Fruit fly (Drosophila melanogaster) whole organism, wandering third instar larva: Measurements from ENCODE around the gene Tsp29Fb.

Experiments
- Abd-B ChIP-seq: fragments of >200 bp; optimal IDR thresholded peaks from 2 replicates; lab custom pipeline; 2017; ENCODE audit warnings: missing biosample characterization, missing genetic modification characterization
- CG32264 ChIP-seq: fragments of 200-800 bp; sonication (Bioruptor generic); optimal IDR thresholded peaks from 2 replicates; lab custom pipeline; 2016; ENCODE audit warnings: missing biosample characterization, missing genetic modification characterization
- Dfd ChIP-seq: fragments of >200 bp; optimal IDR thresholded peaks from 2 replicates; lab custom pipeline; 2017; ENCODE audit warnings: missing biosample characterization, missing genetic modification characterization
- GATAd ChIP-seq: sonication (Bioruptor generic); optimal IDR thresholded peaks from 2 replicates; lab custom pipeline; 2016; ENCODE audit warnings: missing biosample characterization, missing genetic modification characterization
- HLH106 ChIP-seq: fragments of 200-800 bp; optimal IDR thresholded peaks from 3 replicates; lab custom pipeline; 2019; ENCODE audit warnings: missing biosample characterization, mild to moderate bottlenecking, missing genetic modification characterization, moderate library complexity
- Hnf4 ChIP-seq: fragments of 200-800 bp; sonication (Bioruptor generic); optimal IDR thresholded peaks from 2 replicates; lab custom pipeline; 2016; ENCODE audit warnings: missing biosample characterization, mild to moderate bottlenecking, missing genetic modification characterization
- Hr78 ChIP-seq: fragments of >200 bp; optimal IDR thresholded peaks from 2 replicates; lab custom pipeline; 2017; ENCODE audit warnings: missing biosample characterization, missing genetic modification characterization
- Hr83 ChIP-seq: fragments of 200-300 bp; sonication (Bioruptor generic); optimal IDR thresholded peaks from 2 replicates; lab custom pipeline; 2016; ENCODE audit warnings: missing biosample characterization, mild to moderate bottlenecking, missing genetic modification characterization, moderate library complexity; ENCODE audit not compliant: poor library complexity, severe bottlenecking
- Jra ChIP-seq: sonication (Bioruptor generic); optimal IDR thresholded peaks from 2 replicates; lab custom pipeline; 2016; ENCODE audit warnings: missing biosample characterization, missing genetic modification characterization
- Mio ChIP-seq: sonication (Bioruptor generic); optimal IDR thresholded peaks from 2 replicates; lab custom pipeline; 2016; ENCODE audit warnings: missing biosample characterization, missing genetic modification characterization
- Myc ChIP-seq: fragments of >200 bp; optimal IDR thresholded peaks from 2 replicates; lab custom pipeline; 2017
- N ChIP-seq: fragments of >200 bp; optimal IDR thresholded peaks from 2 replicates; lab custom pipeline; 2018; ENCODE audit warnings: missing biosample characterization, missing external identifiers, missing genetic modification characterization
- Rel ChIP-seq, 2 experiments: fragments of 200-800 bp; sonication (Bioruptor generic) in 1 of 2; optimal IDR thresholded peaks; 2 replicates in 1 of 2; 3 replicates in 1 of 2; lab custom pipeline; 2016 to 2019; ENCODE audit warnings: mild to moderate bottlenecking in 2 of 2, missing biosample characterization in 2 of 2, missing genetic modification characterization in 2 of 2, moderate library complexity in 1 of 2
- Vsx2 ChIP-seq: fragments of 200-300, 225-300 bp; sonication (Bioruptor generic); optimal IDR thresholded peaks from 2 replicates; lab custom pipeline; 2018; ENCODE audit warnings: missing biosample characterization, missing genetic modification characterization; ENCODE audit not compliant: partially characterized antibody
- br ChIP-seq: fragments of 200-800 bp; sonication (Bioruptor generic); optimal IDR thresholded peaks from 2 replicates; lab custom pipeline; 2016; ENCODE audit warnings: missing biosample characterization, missing genetic modification characterization
- brk ChIP-seq: fragments of 200-800 bp; sonication (Bioruptor generic); optimal IDR thresholded peaks from 2 replicates; lab custom pipeline; 2016; ENCODE audit warnings: missing biosample characterization, mild to moderate bottlenecking, missing genetic modification characterization
- dmrt93B ChIP-seq: fragments of 200-800 bp; sonication (Bioruptor generic); optimal IDR thresholded peaks from 2 replicates; lab custom pipeline; 2018; ENCODE audit warnings: missing biosample characterization, mild to moderate bottlenecking, missing genetic modification characterization
- ey ChIP-seq: fragments of 200-800 bp; sonication (Bioruptor generic); optimal IDR thresholded peaks from 2 replicates; lab custom pipeline; 2016; ENCODE audit warnings: missing biosample characterization, missing genetic modification characterization
- fru ChIP-seq: fragments of 200-800 bp; sonication (Bioruptor generic); optimal IDR thresholded peaks from 3 replicates; lab custom pipeline; 2016; ENCODE audit warnings: missing biosample characterization, mild to moderate bottlenecking, missing genetic modification characterization
- jim ChIP-seq: fragments of 175-275, 200-325 bp; sonication (Bioruptor generic); optimal IDR thresholded peaks from 2 replicates; lab custom pipeline; 2016; ENCODE audit warnings: missing biosample characterization, mild to moderate bottlenecking, missing genetic modification characterization
- psq ChIP-seq: fragments of 200-800 bp; sonication (Bioruptor generic); optimal IDR thresholded peaks from 3 replicates; lab custom pipeline; 2017; ENCODE audit warnings: missing biosample characterization, mild to moderate bottlenecking, missing genetic modification characterization, moderate library complexity
- rgr ChIP-seq: fragments of 200-800 bp; sonication (Bioruptor generic); optimal IDR thresholded peaks from 3 replicates; lab custom pipeline; 2016; ENCODE audit warnings: missing biosample characterization, mild to moderate bottlenecking, missing genetic modification characterization
- sage ChIP-seq: fragments of 200-800 bp; sonication (Bioruptor generic); optimal IDR thresholded peaks from 2 replicates; lab custom pipeline; 2016; ENCODE audit warnings: missing biosample characterization, mild to moderate bottlenecking, missing genetic modification characterization
- sv ChIP-seq: fragments of 200-800 bp; sonication (Bioruptor generic); optimal IDR thresholded peaks from 3 replicates; lab custom pipeline; 2016; ENCODE audit warnings: missing biosample characterization, missing genetic modification characterization
- tai ChIP-seq: sonication (Bioruptor generic); optimal IDR thresholded peaks from 2 replicates; lab custom pipeline; 2016; ENCODE audit warnings: missing biosample characterization, missing genetic modification characterization
- usp ChIP-seq: fragments of >200 bp; optimal IDR thresholded peaks from 2 replicates; lab custom pipeline; 2017; ENCODE audit warnings: missing biosample characterization, missing genetic modification characterization

Gene Tsp29Fb

dm6 chr2L:8941736-8942337 is 4.6 kb downstream of the Tsp29Fb start, which contains the start of gene Argl (continued):
- TF ChIP-seq jim (GFP tag; lab: Kevin White, UChicago) (no peak), ey (GFP tag; lab: Kevin White, UChicago) (no peak), psq (GFP tag; lab: Kevin White, UChicago) (no peak), sv (GFP tag; lab: Kevin White, UChicago) (no peak), fru (GFP tag; lab: Kevin White, UChicago) (peak; percentile 65), Mio (GFP tag; lab: Kevin White, UChicago) (no peak)

dm6 chr2L:8943110-8943509 is 5.9 kb downstream of the Tsp29Fb start, which contains the start of gene CG9515:
Gene CG9515, minus strand, starts transcription at chr2L:8943257.
- TF ChIP-seq Hnf4 (GFP tag; lab: Kevin White, UChicago) (peak; percentile 1), N (GFP tag; lab: Kevin White, UChicago) (no peak), usp (GFP tag; lab: Kevin White, UChicago) (no peak), Dfd (GFP tag; lab: Kevin White, UChicago) (no peak), sage (GFP tag; lab: Kevin White, UChicago) (peak; percentile 15), brk (GFP tag; lab: Kevin White, UChicago) (peak; percentile 61), Hr78 (GFP tag; lab: Kevin White, UChicago) (no peak), jim (GFP tag; lab: Kevin White, UChicago) (no peak), Vsx2 (GFP tag; lab: Kevin White, UChicago) (no peak), br (GFP tag; lab: Kevin White, UChicago) (no peak), Rel (GFP tag; optimal IDR thresholded peaks at IDR 0.05; lab: Kevin White, UChicago) (no peak), Rel (tag; optimal IDR thresholded peaks at IDR 0.05; lab: Kevin White, UChicago) (peak; percentile 7)

dm6 chr2L:8946718-8947316 is 9.6 kb downstream of the Tsp29Fb start, which contains the start of gene CG46397:
Gene CG46397, plus strand, starts transcription at chr2L:8947266.
- TF ChIP-seq Mio (GFP tag; lab: Kevin White, UChicago) (no peak), jim (GFP tag; lab: Kevin White, UChicago) (no peak), HLH106 (tag; lab: Kevin White, UChicago) (no peak), sage (GFP tag; lab: Kevin White, UChicago) (no peak), rgr (GFP tag; lab: Kevin White, UChicago) (no peak), br (GFP tag; lab: Kevin White, UChicago) (no peak), Vsx2 (GFP tag; lab: Kevin White, UChicago) (no peak), GATAd (no peak), Hr83 (no peak)

dm6 chr2L:8947989-8948388 is 10.8 kb downstream of the Tsp29Fb start:
- no peak for TF ChIP-seq CG32264 (GFP tag; lab: Kevin White, UChicago)
- TF ChIP-seq Hr78 (GFP tag; lab: Kevin White, UChicago): no peak
- TF ChIP-seq Jra (GFP tag; lab: Kevin White, UChicago): no peak
- no peak for TF ChIP-seq tai (GFP tag; lab: Kevin White, UChicago)

dm6 chr2L:8948650-8949049 is 11.5 kb downstream of the Tsp29Fb start:
- no peak for TF ChIP-seq fru (GFP tag; lab: Kevin White, UChicago)
- no peak for TF ChIP-seq Abd-B (GFP tag; lab: Kevin White, UChicago)
- no peak for TF ChIP-seq Myc (lab: Kevin White, UChicago)
- no peak for TF ChIP-seq usp (GFP tag; lab: Kevin White, UChicago)
- no peak for TF ChIP-seq rgr (GFP tag; lab: Kevin White, UChicago)
- TF ChIP-seq br (GFP tag; lab: Kevin White, UChicago): no peak
- no peak for TF ChIP-seq jim (GFP tag; lab: Kevin White, UChicago)
- no peak for TF ChIP-seq dmrt93B (GFP tag; lab: Kevin White, UChicago)
